Fruit fly (Drosophila melanogaster) whole organism, prepupa: ENCODE measurements around the gene Cep97.

Source experiments
- CG10631 ChIP-seq: fragments of 200-800 bp; sonication (Bioruptor generic); optimal IDR thresholded peaks from 2 replicates; lab custom pipeline; 2016; ENCODE audit warnings: missing biosample characterization, missing genetic modification characterization
- CG11294 ChIP-seq: fragments of 200-800 bp; sonication (Bioruptor generic); IDR thresholded peaks from 2 replicates; pipeline ENCODE4 v1.3.6; 2022; ENCODE audit warnings: missing biosample characterization, missing genetic modification characterization
- CG11902 ChIP-seq: fragments of 200-800 bp; sonication (Bioruptor generic); optimal IDR thresholded peaks from 3 replicates; lab custom pipeline; 2016; ENCODE audit warnings: missing biosample characterization, missing genetic modification characterization
- CG15336 ChIP-seq: fragments of 200-800 bp; sonication (Bioruptor generic); IDR thresholded peaks from 2 replicates; pipeline ENCODE4 v1.3.6; 2022; ENCODE audit warnings: missing biosample characterization, missing genetic modification characterization
- CG1621 ChIP-seq: fragments of 200-800 bp; sonication (Bioruptor generic); optimal IDR thresholded peaks from 3 replicates; lab custom pipeline; 2018; ENCODE audit warnings: missing biosample characterization, mild to moderate bottlenecking, missing genetic modification characterization
- CG16779 ChIP-seq: fragments of 200-800 bp; sonication (Bioruptor generic); optimal IDR thresholded peaks from 3 replicates; lab custom pipeline; 2017; ENCODE audit warnings: missing biosample characterization, mild to moderate bottlenecking, missing genetic modification characterization
- CG3032 ChIP-seq: fragments of 200-800 bp; optimal IDR thresholded peaks from 2 replicates; lab custom pipeline; 2019; ENCODE audit warnings: missing biosample characterization, mild to moderate bottlenecking, missing genetic modification characterization, moderate library complexity
- CG31627 ChIP-seq: fragments of 200-800 bp; sonication (Bioruptor generic); optimal IDR thresholded peaks from 3 replicates; lab custom pipeline; 2016; ENCODE audit warnings: missing biosample characterization, missing genetic modification characterization
- CG32006 ChIP-seq: fragments of 200-800 bp; sonication (Bioruptor generic); optimal IDR thresholded peaks from 3 replicates; lab custom pipeline; 2017; ENCODE audit warnings: missing biosample characterization, mild to moderate bottlenecking, missing genetic modification characterization
- CG34406 ChIP-seq: fragments of 200-800 bp; sonication (Bioruptor generic); optimal IDR thresholded peaks from 3 replicates; lab custom pipeline; 2016; ENCODE audit warnings: missing biosample characterization, missing genetic modification characterization
- CG3919 ChIP-seq: fragments of 200-800 bp; sonication (Bioruptor generic); optimal IDR thresholded peaks from 3 replicates; lab custom pipeline; 2016; ENCODE audit warnings: missing biosample characterization, missing genetic modification characterization
- CG6163 ChIP-seq: fragments of 200-800 bp; sonication (Bioruptor generic); IDR thresholded peaks from 3 replicates; pipeline ENCODE4 v1.3.6; 2022; ENCODE audit warnings: missing biosample characterization, missing genetic modification characterization
- CG6276 ChIP-seq: fragments of 200-800 bp; sonication (Bioruptor generic); optimal IDR thresholded peaks from 2 replicates; lab custom pipeline; 2017; ENCODE audit warnings: missing biosample characterization, mild to moderate bottlenecking, missing genetic modification characterization
- CG6808 ChIP-seq: fragments of 200-800 bp; sonication (Bioruptor generic); optimal IDR thresholded peaks from 3 replicates; lab custom pipeline; 2017; ENCODE audit warnings: missing biosample characterization, missing genetic modification characterization, mild to moderate bottlenecking, moderate library complexity, missing genetic modification reagents
- CG6854 ChIP-seq: fragments of 200-800 bp; sonication (Bioruptor generic); optimal IDR thresholded peaks from 2 replicates; lab custom pipeline; 2017; ENCODE audit warnings: missing biosample characterization, mild to moderate bottlenecking, missing genetic modification characterization
- CG7368 ChIP-seq: fragments of 200-800 bp; sonication (Bioruptor generic); optimal IDR thresholded peaks from 3 replicates; lab custom pipeline; 2016; ENCODE audit warnings: missing biosample characterization, missing genetic modification characterization
- CG8119 ChIP-seq: fragments of 200-800 bp; sonication (Bioruptor generic); IDR thresholded peaks from 3 replicates; pipeline ENCODE4 v1.3.6; 2022; ENCODE audit warnings: missing biosample characterization, missing genetic modification characterization
- CG9139 ChIP-seq: fragments of 200-800 bp; sonication (Bioruptor generic); optimal IDR thresholded peaks from 3 replicates; lab custom pipeline; 2017; ENCODE audit warnings: missing biosample characterization, mild to moderate bottlenecking, missing genetic modification characterization
- Eip75B ChIP-seq: fragments of 200-800 bp; sonication (Bioruptor generic); optimal IDR thresholded peaks from 3 replicates; lab custom pipeline; 2016; ENCODE audit warnings: missing biosample characterization, missing genetic modification characterization
- Eip93F ChIP-seq: fragments of 200-800 bp; sonication (Bioruptor generic); optimal IDR thresholded peaks from 2 replicates; lab custom pipeline; 2016; ENCODE audit warnings: missing biosample characterization, mild to moderate bottlenecking, missing genetic modification characterization
- Ets21C ChIP-seq: fragments of 200-800 bp; sonication (Bioruptor generic); optimal IDR thresholded peaks from 3 replicates; lab custom pipeline; 2016; ENCODE audit warnings: missing biosample characterization, missing genetic modification characterization
- Gug ChIP-seq: fragments of 200-800 bp; sonication (Bioruptor generic); IDR thresholded peaks from 2 replicates; pipeline ENCODE4 v1.3.6; 2022; ENCODE audit warnings: missing biosample characterization, missing genetic modification characterization
- Hr38 ChIP-seq: sonication (Bioruptor generic); optimal IDR thresholded peaks from 2 replicates; lab custom pipeline; 2016; ENCODE audit warnings: missing biosample characterization, missing genetic modification characterization
- Hr39 ChIP-seq: fragments of 200-800 bp; sonication (Bioruptor generic); optimal IDR thresholded peaks from 2 replicates; lab custom pipeline; 2016; ENCODE audit warnings: missing biosample characterization, missing genetic modification characterization
- Hr4 ChIP-seq: fragments of 200-800 bp; sonication (Bioruptor generic); optimal IDR thresholded peaks from 3 replicates; lab custom pipeline; 2016; ENCODE audit warnings: missing biosample characterization, missing genetic modification characterization
- Lpt ChIP-seq: fragments of 200-800 bp; sonication (Bioruptor generic); optimal IDR thresholded peaks from 3 replicates; lab custom pipeline; 2016; ENCODE audit warnings: missing biosample characterization, missing genetic modification characterization
- Met ChIP-seq: fragments of 200-800 bp; sonication (Bioruptor generic); optimal IDR thresholded peaks from 3 replicates; lab custom pipeline; 2016; ENCODE audit warnings: missing biosample characterization, missing genetic modification characterization
- OdsH ChIP-seq: fragments of 200-800 bp; sonication (Bioruptor generic); optimal IDR thresholded peaks from 3 replicates; lab custom pipeline; 2016; ENCODE audit warnings: missing biosample characterization, missing genetic modification characterization
- Smox ChIP-seq: fragments of 200-800 bp; sonication (Bioruptor generic); optimal IDR thresholded peaks from 3 replicates; lab custom pipeline; 2016; ENCODE audit warnings: missing biosample characterization, missing genetic modification characterization
- Sox14 ChIP-seq: fragments of 200-800 bp; sonication (Bioruptor generic); optimal IDR thresholded peaks from 3 replicates; lab custom pipeline; 2016; ENCODE audit warnings: missing biosample characterization, missing genetic modification characterization
- achi ChIP-seq: fragments of 200-800 bp; sonication (Bioruptor generic); optimal IDR thresholded peaks from 3 replicates; lab custom pipeline; 2016; ENCODE audit warnings: missing biosample characterization, missing genetic modification characterization
- acj6 ChIP-seq: fragments of 200-800 bp; sonication (Bioruptor generic); optimal IDR thresholded peaks from 3 replicates; lab custom pipeline; 2016; ENCODE audit warnings: missing biosample characterization, missing genetic modification characterization
- cyc ChIP-seq: fragments of 200-800 bp; sonication (Bioruptor generic); optimal IDR thresholded peaks from 3 replicates; lab custom pipeline; 2016; ENCODE audit warnings: missing biosample characterization, missing genetic modification characterization
- dac ChIP-seq: fragments of 200-800 bp; sonication (Bioruptor generic); optimal IDR thresholded peaks from 2 replicates; lab custom pipeline; 2017; ENCODE audit warnings: missing biosample characterization, mild to moderate bottlenecking, missing genetic modification characterization
- dsx ChIP-seq: fragments of 200-800 bp; optimal IDR thresholded peaks from 3 replicates; lab custom pipeline; 2019; ENCODE audit warnings: missing biosample characterization, mild to moderate bottlenecking, missing genetic modification characterization, moderate library complexity; ENCODE audit not compliant: poor library complexity, severe bottlenecking
- eg ChIP-seq: fragments of 200-800 bp; sonication (Bioruptor generic); IDR thresholded peaks from 3 replicates; pipeline ENCODE4 v1.3.6; 2022; ENCODE audit warnings: missing biosample characterization, missing genetic modification characterization
- esn ChIP-seq: fragments of 200-800 bp; sonication (Bioruptor generic); optimal IDR thresholded peaks from 2 replicates; lab custom pipeline; 2016; ENCODE audit warnings: missing biosample characterization, mild to moderate bottlenecking, missing genetic modification characterization, moderate library complexity
- fd59A ChIP-seq: fragments of 200-800 bp; sonication (Bioruptor generic); optimal IDR thresholded peaks from 2 replicates; lab custom pipeline; 2017; ENCODE audit warnings: missing biosample characterization, mild to moderate bottlenecking, missing genetic modification characterization, missing genetic modification reagents
- lz ChIP-seq: fragments of 200-800 bp; sonication (Bioruptor generic); optimal IDR thresholded peaks from 3 replicates; lab custom pipeline; 2016; ENCODE audit warnings: missing biosample characterization, missing genetic modification characterization
- net ChIP-seq: fragments of 200-800 bp; sonication (Bioruptor generic); optimal IDR thresholded peaks from 3 replicates; lab custom pipeline; 2016; ENCODE audit warnings: missing biosample characterization, missing genetic modification characterization
- pdm3 ChIP-seq: fragments of 200-800 bp; sonication (Bioruptor generic); optimal IDR thresholded peaks from 3 replicates; lab custom pipeline; 2016; ENCODE audit warnings: missing biosample characterization, missing genetic modification characterization
- salr ChIP-seq, 2 experiments: fragments of 200-800 bp; sonication (Bioruptor generic); optimal IDR thresholded peaks; 3 replicates each; lab custom pipeline; 2016 to 2018; ENCODE audit warnings: missing biosample characterization in 2 of 2, missing genetic modification characterization in 2 of 2, mild to moderate bottlenecking in 1 of 2
- spab ChIP-seq: fragments of 200-800 bp; sonication (Bioruptor generic); optimal IDR thresholded peaks from 2 replicates; lab custom pipeline; 2017; ENCODE audit warnings: missing biosample characterization, mild to moderate bottlenecking, missing genetic modification characterization, missing genetic modification reagents
- ss ChIP-seq, 2 experiments: fragments of 200-800 bp; sonication (Bioruptor generic); optimal IDR thresholded peaks; 2 replicates in 1 of 2; 3 replicates in 1 of 2; lab custom pipeline; 2017 to 2018; ENCODE audit warnings: mild to moderate bottlenecking in 2 of 2, missing biosample characterization in 2 of 2, missing genetic modification characterization in 2 of 2, moderate library complexity in 1 of 2
- svp ChIP-seq: fragments of 200-800 bp; sonication (Bioruptor generic); peaks from one replicate; lab custom pipeline; 2016; ENCODE audit warnings: missing biosample characterization, missing genetic modification characterization
- topi ChIP-seq: fragments of 200-800 bp; sonication (Bioruptor generic); optimal IDR thresholded peaks from 3 replicates; lab custom pipeline; 2016; ENCODE audit warnings: missing biosample characterization, missing genetic modification characterization

Cep97 gene

dm6 chr2L:3861388-3861787 is 6.1 kb upstream of the Cep97 start (continued):
- no peak for TF ChIP-seq Met (GFP tag; lab: Kevin White, UChicago)
- TF ChIP-seq CG6276 (GFP tag; lab: Kevin White, UChicago) = no peak
- TF ChIP-seq OdsH (GFP tag; lab: Kevin White, UChicago) = peak; percentile 56
- no peak for TF ChIP-seq Lpt (GFP tag; lab: Kevin White, UChicago)
- TF ChIP-seq dac (GFP tag; lab: Kevin White, UChicago) = no peak
- TF ChIP-seq fd59A = peak; percentile 53
- TF ChIP-seq CG11902 (GFP tag; lab: Kevin White, UChicago) = peak; percentile 7
- TF ChIP-seq CG7368 (GFP tag; lab: Kevin White, UChicago) = no peak
- TF ChIP-seq CG3032 (tag; lab: Kevin White, UChicago) = peak; percentile 67
- TF ChIP-seq CG3919 (GFP tag; lab: Kevin White, UChicago) = no peak
- no peak for TF ChIP-seq Hr39 (GFP tag; lab: Kevin White, UChicago)
- TF ChIP-seq CG11294 (GFP tag; lab: Robert Waterston, UW) = no peak
- TF ChIP-seq spab (GFP tag; lab: Kevin White, UChicago) = no peak
- peak; percentile 25 for TF ChIP-seq CG9139
- TF ChIP-seq Hr4 (GFP tag; lab: Kevin White, UChicago) = no peak
- peak; percentile 48 for TF ChIP-seq CG31627 (GFP tag; lab: Kevin White, UChicago)
- TF ChIP-seq CG34406 (GFP tag; lab: Kevin White, UChicago) = no peak
- TF ChIP-seq dsx (GFP tag; lab: Kevin White, UChicago) = peak; percentile 70
- TF ChIP-seq Ets21C (GFP tag; lab: Kevin White, UChicago) = no peak
- peak; percentile 58 for TF ChIP-seq CG1621 (tag; lab: Kevin White, UChicago)
- peak in 1 of 2 experiments; percentile 64 for TF ChIP-seq ss (GFP tag; optimal IDR thresholded peaks at IDR 0.05; lab: Kevin White, UChicago)

- TF ChIP-seq CG10631 (GFP tag; lab: Kevin White, UChicago) (no peak), esn (peak; percentile 24), CG6276 (GFP tag; lab: Kevin White, UChicago) (peak; percentile 98), Gug (GFP tag; lab: Robert Waterston, UW) (no peak), fd59A (no peak), salr (GFP tag; optimal IDR thresholded peaks at IDR 0.05; lab: Kevin White, UChicago) (no peak), CG32006 (GFP tag; lab: Kevin White, UChicago) (no peak)
Observed at dm6 chr2L:3862437-3863041, 5.0 kb upstream of the Cep97 start, which contains the start of gene TTLL4B. Gene TTLL4B (plus strand): TSS chr2L:3862668.

- TF ChIP-seq topi (GFP tag; lab: Kevin White, UChicago) (no peak), CG10631 (GFP tag; lab: Kevin White, UChicago) (no peak), Eip75B (GFP tag; lab: Kevin White, UChicago) (no peak), lz (GFP tag; lab: Kevin White, UChicago) (peak; percentile 66), CG11902 (GFP tag; lab: Kevin White, UChicago) (no peak), Eip93F (GFP tag; lab: Kevin White, UChicago) (no peak), Hr38 (no peak), Gug (GFP tag; lab: Robert Waterston, UW) (no peak), net (no peak), achi (GFP tag; lab: Kevin White, UChicago) (no peak), CG31627 (GFP tag; lab: Kevin White, UChicago) (peak; percentile 60), acj6 (GFP tag; lab: Kevin White, UChicago) (no peak), CG6808 (GFP tag; lab: Kevin White, UChicago) (no peak), Smox (GFP tag; lab: Kevin White, UChicago) (no peak), eg (0 out of 3 replicates have a peak, but pooled peaks have one; percentile 10), ss (GFP tag; optimal IDR thresholded peaks at IDR 0.05; lab: Kevin White, UChicago) (no peak), CG15336 (GFP tag; lab: Robert Waterston, UW) (no peak), svp (GFP tag; lab: Kevin White, UChicago) (peak; percentile 86), cyc (peak; percentile 24), CG6163 (GFP tag; lab: Robert Waterston, UW) (peak; percentile 24; the same call in 2 of the 3 replicates), dsx (GFP tag; lab: Kevin White, UChicago) (no peak), CG16779 (tag; lab: Kevin White, UChicago) (no peak), Sox14 (GFP tag; lab: Kevin White, UChicago) (no peak), CG6854 (GFP tag; lab: Kevin White, UChicago) (no peak), pdm3 (GFP tag; lab: Kevin White, UChicago) (no peak), CG8119 (GFP tag; lab: Robert Waterston, UW) (no peak), Hr4 (GFP tag; lab: Kevin White, UChicago) (no peak), esn (peak; percentile 69), dac (GFP tag; lab: Kevin White, UChicago) (no peak)
Observed at dm6 chr2L:3872283-3872682, 4.8 kb downstream of the Cep97 start, which contains the start of gene CG31957. Gene CG31957 (minus strand): TSS chr2L:3872458.
